Worm (Caenorhabditis elegans) whole organism, early embryonic: ENCODE data around the gene F43C11.7.

Experiments used
- B0310.2 ChIP-seq: sonication (generic microtip); optimal IDR thresholded peaks from 2 replicates; lab custom pipeline; 2016; ENCODE audit warnings: mild to moderate bottlenecking, missing genetic modification characterization, missing compliant biosample characterization
- F13C5.2 ChIP-seq: sonication (generic microtip); optimal IDR thresholded peaks from 2 replicates; lab custom pipeline; 2017; ENCODE audit warnings: mild to moderate bottlenecking, missing genetic modification characterization, inconsistent platforms, missing compliant biosample characterization
- aly-1 ChIP-seq: sonication (generic microtip); optimal IDR thresholded peaks from 2 replicates; lab custom pipeline; 2016; ENCODE audit warnings: missing genetic modification characterization, missing compliant biosample characterization
- ama-1 ChIP-seq: fragments of 150-350 bp; optimal IDR thresholded peaks from 2 replicates; lab custom pipeline; 2014
- ceh-13 ChIP-seq: fragments of 200-800 bp; sonication (Bioruptor generic); optimal IDR thresholded peaks from 2 replicates; lab custom pipeline; 2018; ENCODE audit warnings: mild to moderate bottlenecking, missing genetic modification characterization, missing compliant biosample characterization
- ceh-36 ChIP-seq: sonication (generic microtip); optimal IDR thresholded peaks from 2 replicates; lab custom pipeline; 2016; ENCODE audit warnings: missing genetic modification characterization, inconsistent platforms, missing compliant biosample characterization
- ets-7 ChIP-seq: sonication (generic microtip); optimal IDR thresholded peaks from 2 replicates; lab custom pipeline; 2016; ENCODE audit warnings: missing genotype, missing genetic modification characterization, missing compliant biosample characterization
- flt-1 ChIP-seq: fragments of 200-800 bp; sonication (Bioruptor generic); IDR thresholded peaks from 2 replicates; pipeline ENCODE4 v1.3.6; 2022; ENCODE audit warnings: missing genetic modification characterization, missing compliant biosample characterization
- hmbx-1 ChIP-seq: sonication (generic microtip); optimal IDR thresholded peaks from 2 replicates; lab custom pipeline; 2016; ENCODE audit warnings: mild to moderate bottlenecking, missing genetic modification characterization, missing compliant biosample characterization
- hmg-4 ChIP-seq: fragments of 200-800 bp; sonication (Bioruptor generic); optimal IDR thresholded peaks from 2 replicates; lab custom pipeline; 2018; ENCODE audit warnings: mild to moderate bottlenecking, missing genetic modification characterization, missing compliant biosample characterization
- hnd-1 ChIP-seq: sonication (generic microtip); optimal IDR thresholded peaks from 2 replicates; lab custom pipeline; 2016; ENCODE audit warnings: missing genetic modification characterization, missing compliant biosample characterization
- pes-1 ChIP-seq: fragments of 200-800 bp; sonication (Bioruptor generic); IDR thresholded peaks from 2 replicates; pipeline ENCODE4 v1.3.6; 2022; ENCODE audit warnings: missing genetic modification reagents, missing genetic modification characterization, missing compliant biosample characterization
- scrt-1 ChIP-seq: fragments of 200-800 bp; sonication (Bioruptor generic); IDR thresholded peaks from 2 replicates; pipeline ENCODE4 v1.3.6; 2022; ENCODE audit warnings: missing genetic modification characterization, missing compliant biosample characterization
- sea-1 ChIP-seq: fragments of 200-800 bp; sonication (Bioruptor generic); conservative IDR thresholded peaks from 2 replicates; pipeline ENCODE4 v1.3.6; 2022; ENCODE audit warnings: missing genetic modification characterization, missing compliant biosample characterization
- tbx-11 ChIP-seq: fragments of 200-800 bp; sonication (Bioruptor generic); IDR thresholded peaks from 2 replicates; pipeline ENCODE4 v1.3.6; 2022; ENCODE audit warnings: missing genetic modification characterization, missing compliant biosample characterization
- tbx-37 ChIP-seq: fragments of 200-800 bp; sonication (Bioruptor generic); conservative IDR thresholded peaks from 2 replicates; pipeline ENCODE4 v1.3.6; 2022; ENCODE audit warnings: missing genetic modification reagents, missing genetic modification characterization, missing compliant biosample characterization
- tra-4 ChIP-seq: sonication (generic microtip); optimal IDR thresholded peaks from 2 replicates; lab custom pipeline; 2017; ENCODE audit warnings: missing genetic modification characterization, missing compliant biosample characterization

The F43C11.7 gene

DNA sequence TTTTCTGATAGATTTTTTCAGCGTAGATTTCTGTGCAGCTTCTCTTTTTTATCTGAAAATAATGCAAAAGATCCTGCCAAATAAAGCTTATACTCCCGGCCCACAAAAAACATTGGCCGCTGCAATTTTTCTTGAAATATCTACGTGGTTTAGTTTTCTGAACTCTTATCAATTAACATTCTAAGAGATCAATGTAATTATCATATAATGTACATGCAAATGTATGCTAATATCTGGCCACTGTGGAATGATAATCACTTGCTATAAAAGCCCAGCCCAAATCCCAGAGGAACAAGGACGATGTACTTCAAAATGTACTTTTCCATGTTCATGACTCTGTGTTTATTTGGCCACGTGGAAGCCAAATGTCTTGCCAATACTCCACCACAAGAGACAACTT, 18.8 kb downstream of the F43C11.7 start, which contains the start of gene F43C11.2:
Gene F43C11.2 (plus strand): TSS at position 301 of the 400 bp plus-strand sequence.
- TF ChIP-seq hmg-4 (no peak), tbx-11 (GFP tag; lab: Robert Waterston, UW) (no peak), flt-1 (no peak), hmbx-1 (tag; lab: Kevin White, UChicago) (no peak), scrt-1 (GFP tag; lab: Robert Waterston, UW) (no peak), aly-1 (tag; lab: Kevin White, UChicago) (no peak), ets-7 (tag; lab: Kevin White, UChicago) (no peak), sea-1 (GFP tag; lab: Robert Waterston, UW) (no peak), F13C5.2 (tag; lab: Kevin White, UChicago) (no peak), hnd-1 (tag; lab: Kevin White, UChicago) (no peak), ama-1 (lab: Kevin White, UChicago) (no peak), tbx-37 (GFP tag; lab: Robert Waterston, UW) (no peak), pes-1 (GFP tag; lab: Robert Waterston, UW) (no peak), tra-4 (tag; lab: Kevin White, UChicago) (no peak), ceh-36 (tag; lab: Kevin White, UChicago) (no peak), B0310.2 (tag; lab: Kevin White, UChicago) (no peak)

DNA sequence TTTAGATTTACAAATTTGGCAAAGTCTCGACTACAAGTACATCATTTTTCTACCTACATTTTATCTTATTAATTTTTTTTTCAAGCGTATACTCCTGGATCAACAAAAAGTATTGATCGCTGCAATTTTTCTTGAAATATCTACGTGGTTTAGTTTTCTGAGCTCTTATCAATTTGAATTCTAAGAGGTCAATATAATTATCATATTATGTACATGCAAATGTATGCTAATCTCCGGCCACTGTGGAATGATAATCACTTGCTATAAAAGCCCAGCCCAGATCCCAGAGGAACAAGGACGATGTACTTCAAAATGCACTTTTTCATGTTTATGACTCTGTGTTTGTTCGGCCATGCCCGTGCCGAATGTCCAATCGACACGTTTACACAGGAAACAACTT, 21.1 kb downstream of the F43C11.7 start, which contains the start of gene F43C11.1:
Gene F43C11.1 (plus strand): TSS at position 301 of the 400 bp plus-strand sequence.
- TF ChIP-seq tra-4 (tag; lab: Kevin White, UChicago) = no peak
- no peak for TF ChIP-seq ceh-36 (tag; lab: Kevin White, UChicago)
- no peak for TF ChIP-seq flt-1
- no peak for TF ChIP-seq tbx-11 (GFP tag; lab: Robert Waterston, UW)
- TF ChIP-seq ceh-13 (GFP tag; lab: Kevin White, UChicago) = no peak
- TF ChIP-seq ets-7 (tag; lab: Kevin White, UChicago) = no peak

DNA sequence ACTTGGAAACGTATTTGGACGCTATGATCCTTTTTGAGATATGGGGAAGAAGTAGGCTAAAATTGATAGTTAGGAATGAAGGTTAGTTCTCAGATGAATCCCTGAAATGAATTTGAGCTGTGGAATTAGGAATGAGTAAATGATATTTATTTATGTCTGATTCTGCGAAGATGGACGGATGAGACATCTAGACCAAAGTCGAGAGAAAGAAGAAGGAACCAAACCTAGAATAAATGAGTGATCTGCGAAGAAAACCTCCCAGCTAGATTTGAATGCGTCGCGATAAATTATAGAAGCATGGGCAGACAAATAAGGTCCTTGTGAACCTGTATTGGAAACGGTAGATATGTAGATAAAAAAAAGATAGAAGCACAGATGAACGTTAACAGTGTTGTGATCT, 24.3 kb downstream of the F43C11.7 start, which contains the start of gene F43C11.16:
Gene F43C11.16 (minus strand): TSS at position 101 of the 400 bp plus-strand sequence.
- TF ChIP-seq hmbx-1 (tag; lab: Kevin White, UChicago) = no peak
- TF ChIP-seq hmg-4 = no peak
- TF ChIP-seq sea-1 (GFP tag; lab: Robert Waterston, UW) = no peak
- TF ChIP-seq flt-1 = no peak
- TF ChIP-seq B0310.2 (tag; lab: Kevin White, UChicago) = no peak
- TF ChIP-seq aly-1 (tag; lab: Kevin White, UChicago) = no peak
- no peak for TF ChIP-seq pes-1 (GFP tag; lab: Robert Waterston, UW)
- TF ChIP-seq ceh-13 (GFP tag; lab: Kevin White, UChicago) = no peak
- TF ChIP-seq tbx-37 (GFP tag; lab: Robert Waterston, UW) = no peak
- TF ChIP-seq hnd-1 (tag; lab: Kevin White, UChicago) = no peak
- no peak for TF ChIP-seq ceh-36 (tag; lab: Kevin White, UChicago)
- TF ChIP-seq tra-4 (tag; lab: Kevin White, UChicago) = no peak

DNA sequence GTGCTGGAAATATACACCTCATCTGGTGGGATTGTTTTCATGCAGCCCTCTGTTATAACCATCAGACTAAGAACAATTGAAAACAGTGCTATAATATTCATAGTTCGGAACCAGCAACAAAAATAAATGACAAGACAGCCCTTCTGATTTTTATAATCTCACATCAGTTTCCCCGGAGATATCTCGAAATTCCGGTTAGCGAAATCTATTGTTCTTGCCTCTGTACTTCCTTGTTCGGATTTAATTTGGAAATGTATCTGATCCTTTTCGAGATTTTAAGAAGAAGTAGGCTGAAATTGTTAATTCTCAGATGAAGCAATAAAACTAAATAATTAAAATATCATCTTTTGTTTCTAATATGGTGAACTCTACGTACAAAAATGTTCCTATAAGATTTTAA, 28.0 kb downstream of the F43C11.7 start, which contains the start of gene F43C11.11:
Gene F43C11.11 (minus strand): TSS at position 101 of the 400 bp plus-strand sequence.
- TF ChIP-seq scrt-1 (GFP tag; lab: Robert Waterston, UW) = no peak
- no peak for TF ChIP-seq hmbx-1 (tag; lab: Kevin White, UChicago)
- no peak for TF ChIP-seq F13C5.2 (tag; lab: Kevin White, UChicago)
- no peak for TF ChIP-seq hnd-1 (tag; lab: Kevin White, UChicago)
- TF ChIP-seq aly-1 (tag; lab: Kevin White, UChicago) = no peak
- TF ChIP-seq tra-4 (tag; lab: Kevin White, UChicago) = no peak
- no peak for TF ChIP-seq hmg-4
- no peak for TF ChIP-seq ceh-13 (GFP tag; lab: Kevin White, UChicago)
- TF ChIP-seq sea-1 (GFP tag; lab: Robert Waterston, UW) = no peak
- TF ChIP-seq ceh-36 (tag; lab: Kevin White, UChicago) = no peak
- TF ChIP-seq ama-1 (lab: Kevin White, UChicago) = no peak
- no peak for TF ChIP-seq B0310.2 (tag; lab: Kevin White, UChicago)
- no peak for TF ChIP-seq ets-7 (tag; lab: Kevin White, UChicago)
- TF ChIP-seq tbx-37 (GFP tag; lab: Robert Waterston, UW) = no peak

DNA sequence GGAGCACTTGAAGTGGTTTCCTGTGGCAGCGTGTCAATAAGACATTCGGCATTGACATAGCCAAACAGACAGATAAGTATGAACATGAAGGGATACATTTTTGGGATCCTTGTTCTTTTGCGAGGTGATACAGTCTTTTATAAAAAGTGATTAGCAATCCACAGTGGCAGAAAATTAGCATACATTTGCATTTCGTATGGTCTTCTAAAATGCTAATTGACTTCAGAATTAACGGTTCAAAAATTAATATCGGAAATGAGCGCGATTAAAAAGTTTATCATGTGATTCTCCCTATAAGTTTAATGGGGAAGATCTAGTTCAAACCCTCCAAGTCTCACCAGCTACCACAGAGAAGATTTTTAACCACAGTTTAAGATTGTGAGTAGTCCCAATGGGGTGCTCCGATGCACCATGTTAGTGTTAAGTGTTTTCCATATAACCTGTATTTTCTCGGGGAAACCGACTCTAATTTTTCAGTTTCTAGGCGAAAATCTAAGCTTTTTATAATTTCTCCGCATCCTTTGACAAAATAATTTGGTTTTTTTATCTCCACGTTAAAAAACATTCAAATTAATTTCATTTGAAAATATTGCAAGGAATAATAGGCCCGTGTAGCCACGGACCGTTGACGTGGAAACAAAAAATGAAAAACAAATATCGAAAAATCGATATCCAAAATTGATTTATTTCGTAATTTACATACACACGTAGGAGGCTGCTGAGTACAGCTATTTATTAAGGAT, 31.1 kb downstream of the F43C11.7 start, which contains the start of the genes F43C11.12 and F16G10.5:
Gene F43C11.12 (minus strand): TSS at position 101 of the 743 bp plus-strand sequence.
Gene F16G10.5 (plus strand): TSS at position 693 of the 743 bp plus-strand sequence.
- TF ChIP-seq hnd-1 (tag; lab: Kevin White, UChicago) (no peak), sea-1 (GFP tag; lab: Robert Waterston, UW) (no peak), hmg-4 (no peak), ceh-36 (tag; lab: Kevin White, UChicago) (no peak), tra-4 (tag; lab: Kevin White, UChicago) (no peak), ama-1 (lab: Kevin White, UChicago) (no peak), F13C5.2 (tag; lab: Kevin White, UChicago) (no peak), B0310.2 (tag; lab: Kevin White, UChicago) (no peak), ceh-13 (GFP tag; lab: Kevin White, UChicago) (no peak), hmbx-1 (tag; lab: Kevin White, UChicago) (no peak), flt-1 (no peak), pes-1 (GFP tag; lab: Robert Waterston, UW) (no peak), aly-1 (tag; lab: Kevin White, UChicago) (no peak), tbx-37 (GFP tag; lab: Robert Waterston, UW) (no peak), tbx-11 (GFP tag; lab: Robert Waterston, UW) (no peak), ets-7 (tag; lab: Kevin White, UChicago) (no peak), scrt-1 (GFP tag; lab: Robert Waterston, UW) (no peak)

DNA sequence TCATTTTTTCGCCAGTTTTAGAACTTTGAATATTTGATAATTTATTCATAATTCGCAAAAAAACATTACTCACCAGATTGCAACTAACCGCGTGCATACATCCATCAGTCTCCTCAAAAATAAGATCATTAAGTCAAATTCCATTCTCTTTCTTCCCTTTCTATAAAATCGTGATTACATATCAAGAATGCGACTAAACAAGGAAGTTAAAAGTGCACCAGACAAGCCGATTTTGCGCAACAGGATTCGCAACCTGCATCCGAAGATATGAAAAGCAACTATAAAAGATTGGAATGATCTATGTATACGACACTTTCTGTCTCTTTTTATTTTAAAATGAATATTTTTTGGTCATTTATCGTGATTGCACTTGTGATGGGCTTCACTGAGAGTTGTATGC, 33.3 kb downstream of the F43C11.7 start, which contains the start of gene hpo-25:
Gene hpo-25 (plus strand): TSS at position 301 of the 400 bp plus-strand sequence.
- TF ChIP-seq ama-1 (lab: Kevin White, UChicago) (no peak), ceh-36 (tag; lab: Kevin White, UChicago) (no peak), hmbx-1 (tag; lab: Kevin White, UChicago) (no peak), flt-1 (no peak), sea-1 (GFP tag; lab: Robert Waterston, UW) (no peak), tbx-11 (GFP tag; lab: Robert Waterston, UW) (no peak), tbx-37 (GFP tag; lab: Robert Waterston, UW) (no peak), ceh-13 (GFP tag; lab: Kevin White, UChicago) (no peak), hnd-1 (tag; lab: Kevin White, UChicago) (no peak), F13C5.2 (tag; lab: Kevin White, UChicago) (no peak), hmg-4 (no peak)
